Worm (Caenorhabditis elegans) whole organism, L3 larva: ENCODE results near the gene K08E4.7.

ENCODE experiments used
- R02D3.7 ChIP-seq: fragments of 150-350 bp; optimal IDR thresholded peaks from 2 replicates; lab custom pipeline; 2014; ENCODE audit warnings: missing biosample characterization, missing genetic modification characterization
- ZK546.5 ChIP-seq: sonication (generic microtip); optimal IDR thresholded peaks from 2 replicates; lab custom pipeline; 2017; ENCODE audit warnings: missing biosample characterization, missing genetic modification characterization
- aly-2 ChIP-seq: fragments of 150-350 bp; optimal IDR thresholded peaks from 2 replicates; lab custom pipeline; 2014; ENCODE audit warnings: missing biosample characterization, missing genetic modification characterization
- ama-1 ChIP-seq: fragments of 150-350 bp; optimal IDR thresholded peaks from 2 replicates; lab custom pipeline; 2018
- ceh-16 ChIP-seq: sonication (generic microtip); optimal IDR thresholded peaks from 2 replicates; lab custom pipeline; 2017; ENCODE audit warnings: missing biosample characterization, missing genetic modification characterization
- ceh-28 ChIP-seq: fragments of 150-350 bp; optimal IDR thresholded peaks from 2 replicates; lab custom pipeline; 2014; ENCODE audit warnings: missing biosample characterization, missing genetic modification reagents, missing genetic modification characterization
- ceh-82 ChIP-seq: fragments of 150-350 bp; optimal IDR thresholded peaks from 2 replicates; lab custom pipeline; 2014; ENCODE audit warnings: missing biosample characterization, missing genetic modification characterization
- daf-12 ChIP-seq: fragments of 150-350 bp; optimal IDR thresholded peaks from 2 replicates; lab custom pipeline; 2014; ENCODE audit warnings: missing biosample characterization, missing genetic modification reagents, missing genetic modification characterization
- egl-27 ChIP-seq: sonication (generic microtip); optimal IDR thresholded peaks from 4 replicates; lab custom pipeline; 2017; ENCODE audit warnings: missing biosample characterization, missing genetic modification reagents, missing genetic modification characterization
- egl-5 ChIP-seq: fragments of 150-350 bp; optimal IDR thresholded peaks from 2 replicates; lab custom pipeline; 2017; ENCODE audit warnings: missing biosample characterization, missing genetic modification reagents, missing genetic modification characterization, inconsistent platforms
- elt-1 ChIP-seq: fragments of 150-350 bp; optimal IDR thresholded peaks from 2 replicates; lab custom pipeline; 2014; ENCODE audit warnings: missing biosample characterization, missing genetic modification characterization
- elt-2 ChIP-seq: sonication (generic microtip); optimal IDR thresholded peaks from 2 replicates; lab custom pipeline; 2016; ENCODE audit warnings: missing genetic modification reagents, mild to moderate bottlenecking, missing genetic modification characterization, missing compliant biosample characterization
- elt-3 ChIP-seq, 3 experiments: fragments of 150-350 bp in 1 of 3; sonication (generic microtip) in 2 of 3; optimal IDR thresholded peaks; 2 replicates in 2 of 3; 4 replicates in 1 of 3; lab custom pipeline; 2014 to 2017; ENCODE audit warnings: missing biosample characterization in 3 of 3, missing genetic modification characterization in 3 of 3
- eor-1 ChIP-seq, 2 experiments: fragments of 150-350 bp; optimal IDR thresholded peaks; 2 replicates each; lab custom pipeline; 2014 to 2018; ENCODE audit warnings: missing biosample characterization in 2 of 2, missing genetic modification characterization in 2 of 2
- fkh-10 ChIP-seq: sonication (generic microtip); optimal IDR thresholded peaks from 2 replicates; lab custom pipeline; 2017; ENCODE audit warnings: missing biosample characterization, missing genetic modification reagents, missing genetic modification characterization
- fkh-2 ChIP-seq: fragments of 150-350 bp; optimal IDR thresholded peaks from 2 replicates; lab custom pipeline; 2014; ENCODE audit warnings: missing biosample characterization, missing genetic modification reagents, missing genetic modification characterization
- fos-1 ChIP-seq: fragments of 150-350 bp; optimal IDR thresholded peaks from 2 replicates; lab custom pipeline; 2014; ENCODE audit warnings: missing biosample characterization, missing genetic modification characterization
- jun-1 ChIP-seq: fragments of 150-350 bp; optimal IDR thresholded peaks from 2 replicates; lab custom pipeline; 2014; ENCODE audit warnings: missing biosample characterization, missing genetic modification reagents, missing genetic modification characterization
- lin-15B ChIP-seq: fragments of 150-350 bp; optimal IDR thresholded peaks from 2 replicates; lab custom pipeline; 2014; ENCODE audit warnings: missing biosample characterization, missing genetic modification characterization
- lin-39 ChIP-seq: fragments of 150-350 bp; optimal IDR thresholded peaks from 2 replicates; lab custom pipeline; 2018; ENCODE audit warnings: missing biosample characterization, missing genetic modification reagents, missing genetic modification characterization
- lsy-12 ChIP-seq: sonication (generic microtip); optimal IDR thresholded peaks from 2 replicates; lab custom pipeline; 2016; ENCODE audit warnings: mild to moderate bottlenecking, missing genetic modification characterization, missing compliant biosample characterization
- mdl-1 ChIP-seq: fragments of 150-350 bp; optimal IDR thresholded peaks from 2 replicates; lab custom pipeline; 2014; ENCODE audit warnings: missing biosample characterization, missing genetic modification characterization
- mml-1 ChIP-seq: fragments of 150-350 bp; sonication (generic microtip); optimal IDR thresholded peaks from 3 replicates; lab custom pipeline; 2014; ENCODE audit warnings: missing biosample characterization, missing genetic modification characterization
- nfya-1 ChIP-seq: sonication (generic microtip); optimal IDR thresholded peaks from 2 replicates; lab custom pipeline; 2017; ENCODE audit warnings: missing genetic modification characterization, mild to moderate bottlenecking, missing compliant biosample characterization, antibody characterized with exemption, moderate library complexity; ENCODE audit not compliant: insufficient read depth
- nhr-11 ChIP-seq: fragments of 150-350 bp; optimal IDR thresholded peaks from 2 replicates; lab custom pipeline; 2014; ENCODE audit warnings: missing biosample characterization, missing genetic modification characterization
- nhr-12 ChIP-seq: fragments of 150-350 bp; optimal IDR thresholded peaks from 2 replicates; lab custom pipeline; 2014; ENCODE audit warnings: missing biosample characterization, missing genetic modification characterization
- nhr-23 ChIP-seq: fragments of 150-350 bp; optimal IDR thresholded peaks from 2 replicates; lab custom pipeline; 2014; ENCODE audit warnings: missing biosample characterization, missing genetic modification reagents, missing genetic modification characterization
- nhr-237 ChIP-seq: fragments of 150-350 bp; optimal IDR thresholded peaks from 2 replicates; lab custom pipeline; 2014; ENCODE audit warnings: missing biosample characterization, missing genetic modification characterization
- nhr-25 ChIP-seq: sonication (generic microtip); optimal IDR thresholded peaks from 2 replicates; lab custom pipeline; 2017; ENCODE audit warnings: missing biosample characterization, missing genetic modification characterization
- nhr-28 ChIP-seq: fragments of 150-350 bp; optimal IDR thresholded peaks from 2 replicates; lab custom pipeline; 2014; ENCODE audit warnings: missing biosample characterization, missing genetic modification characterization
- nhr-43 ChIP-seq: sonication (generic microtip); optimal IDR thresholded peaks from 2 replicates; lab custom pipeline; 2016; ENCODE audit warnings: mild to moderate bottlenecking, missing genetic modification characterization, missing compliant biosample characterization; ENCODE audit not compliant: poor library complexity, severe bottlenecking
- nhr-67 ChIP-seq: fragments of 150-350 bp; optimal IDR thresholded peaks from 2 replicates; lab custom pipeline; 2014; ENCODE audit warnings: missing biosample characterization, missing genetic modification characterization
- nhr-76 ChIP-seq: fragments of 150-350 bp; sonication (generic microtip); optimal IDR thresholded peaks from 5 replicates; lab custom pipeline; 2014; ENCODE audit warnings: missing biosample characterization, missing genetic modification characterization
- nhr-77 ChIP-seq: fragments of 150-350 bp; optimal IDR thresholded peaks from 2 replicates; lab custom pipeline; 2014; ENCODE audit warnings: missing biosample characterization, missing genetic modification characterization
- pha-4 ChIP-seq: fragments of 150-350 bp; optimal IDR thresholded peaks from 2 replicates; lab custom pipeline; 2014; ENCODE audit warnings: missing biosample characterization, missing genetic modification reagents, missing genetic modification characterization
- pqm-1 ChIP-seq: fragments of 150-350 bp; optimal IDR thresholded peaks from 2 replicates; lab custom pipeline; 2017; ENCODE audit warnings: missing biosample characterization, missing genetic modification characterization, inconsistent platforms
- sea-2 ChIP-seq: fragments of 150-350 bp; sonication (generic microtip); optimal IDR thresholded peaks from 4 replicates; lab custom pipeline; 2014; ENCODE audit warnings: missing biosample characterization, missing genetic modification reagents, missing genetic modification characterization
- skn-1 ChIP-seq: fragments of 150-350 bp; optimal IDR thresholded peaks from 2 replicates; lab custom pipeline; 2014; ENCODE audit warnings: missing biosample characterization, missing genetic modification characterization
- snpc-4 ChIP-seq: fragments of 150-350 bp; optimal IDR thresholded peaks from 2 replicates; lab custom pipeline; 2014; ENCODE audit warnings: missing biosample characterization, missing genetic modification characterization
- tbx-2 ChIP-seq: sonication (generic microtip); optimal IDR thresholded peaks from 2 replicates; lab custom pipeline; 2016; ENCODE audit warnings: mild to moderate bottlenecking, missing genetic modification characterization, missing compliant biosample characterization
- unc-39 ChIP-seq: sonication (generic microtip); optimal IDR thresholded peaks from 4 replicates; lab custom pipeline; 2017; ENCODE audit warnings: missing biosample characterization, missing genetic modification characterization
- unc-62 ChIP-seq: fragments of 150-350 bp; sonication (generic microtip); optimal IDR thresholded peaks from 4 replicates; lab custom pipeline; 2014; ENCODE audit warnings: missing biosample characterization, missing genetic modification reagents, missing genetic modification characterization
- zag-1 ChIP-seq: fragments of 150-350 bp; optimal IDR thresholded peaks from 2 replicates; lab custom pipeline; 2014; ENCODE audit warnings: missing biosample characterization, missing genetic modification characterization
- ztf-11 ChIP-seq: fragments of 150-350 bp; optimal IDR thresholded peaks from 2 replicates; lab custom pipeline; 2014; ENCODE audit warnings: missing biosample characterization, missing genetic modification characterization
- ztf-4 ChIP-seq: fragments of 150-350 bp; optimal IDR thresholded peaks from 2 replicates; lab custom pipeline; 2014; ENCODE audit warnings: missing biosample characterization, missing genetic modification characterization

K08E4.7 gene

DNA sequence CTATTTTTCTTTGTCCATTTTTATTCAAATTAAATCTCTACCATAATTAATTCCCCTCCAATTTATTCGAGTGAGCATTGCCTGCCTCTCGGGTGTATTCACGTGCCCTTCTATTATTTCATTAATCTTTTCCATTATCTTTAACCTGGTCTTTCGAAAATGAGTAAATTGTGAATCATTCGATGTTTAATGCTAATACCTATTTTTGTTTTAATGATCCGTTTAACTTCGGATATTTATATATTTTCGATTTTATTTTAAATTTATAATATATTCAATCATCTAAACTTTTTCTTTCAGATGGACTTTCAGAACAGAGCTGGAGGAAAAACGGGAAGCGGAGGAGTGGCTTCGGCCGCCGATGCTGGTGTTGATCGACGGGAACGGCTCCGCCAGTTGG lies 8.6 kb downstream of the K08E4.7 start, which contains the start of gene repo-1:
TSS of gene repo-1 (plus strand) at position 301 of the 400 bp plus-strand sequence.
- no peak for TF ChIP-seq daf-12 (tag; lab: Kevin White, UChicago)
- no peak for TF ChIP-seq nhr-11
- no peak for TF ChIP-seq nhr-25 (tag; lab: Kevin White, UChicago)
- TF ChIP-seq nhr-76 (tag; lab: Kevin White, UChicago) = no peak
- no peak for TF ChIP-seq ceh-16 (tag; lab: Kevin White, UChicago)
- no peak for TF ChIP-seq ceh-28 (tag; lab: Kevin White, UChicago)
- TF ChIP-seq ceh-82 (tag; lab: Kevin White, UChicago) = no peak
- no peak for TF ChIP-seq zag-1 (tag; lab: Kevin White, UChicago)
- TF ChIP-seq ama-1 (lab: Kevin White, UChicago) = no peak
- no peak for TF ChIP-seq tbx-2 (tag; lab: Kevin White, UChicago)
- TF ChIP-seq nhr-12 = no peak
- no peak for TF ChIP-seq jun-1 (tag; lab: Kevin White, UChicago)

DNA sequence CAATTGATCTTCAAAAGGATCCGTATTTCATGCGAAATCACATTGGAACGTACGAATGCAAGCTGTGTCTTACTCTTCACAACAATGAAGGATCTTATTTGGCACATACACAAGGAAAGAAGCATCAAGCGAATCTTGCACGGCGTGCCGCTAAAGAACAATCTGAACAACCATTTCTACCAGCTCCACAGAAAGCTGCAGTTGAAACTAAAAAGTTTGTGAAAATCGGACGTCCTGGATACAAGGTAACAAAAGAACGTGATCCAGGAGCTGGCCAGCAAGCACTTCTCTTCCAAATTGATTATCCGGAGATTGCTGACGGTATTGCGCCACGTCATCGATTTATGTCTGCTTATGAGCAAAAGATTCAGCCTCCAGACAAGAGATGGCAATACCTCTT lies 9.0 kb downstream of the K08E4.7 start:
- TF ChIP-seq nhr-43 (no peak), ama-1 (lab: Kevin White, UChicago) (peak; percentile 25)

DNA sequence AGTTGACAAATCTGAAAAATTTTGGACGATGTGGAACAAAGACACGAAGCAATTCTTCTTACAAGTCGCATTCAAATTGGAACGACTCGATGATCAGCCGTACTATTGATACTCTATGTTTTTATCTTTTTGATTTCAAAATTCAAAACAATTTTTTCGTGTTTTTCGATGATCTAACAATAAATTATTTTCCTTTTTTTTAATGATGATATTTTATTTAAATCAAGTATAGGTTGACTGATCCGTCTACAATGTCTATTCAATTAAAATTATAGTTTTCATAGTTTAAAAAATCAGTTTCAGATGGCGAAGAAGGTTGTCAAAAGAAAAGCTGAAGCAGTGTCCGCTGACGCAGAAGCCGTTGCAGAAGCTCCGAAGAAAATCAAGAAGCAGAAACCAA lies 9.5 kb downstream of the K08E4.7 start, which contains the start of gene rbm-34:
TSS of gene rbm-34 (plus strand) at position 301 of the 400 bp plus-strand sequence.
- TF ChIP-seq ceh-28 (tag; lab: Kevin White, UChicago) (no peak), elt-3 (tag; optimal IDR thresholded peaks at IDR 0.05; lab: Kevin White, UChicago) (no peak), nhr-237 (tag; lab: Kevin White, UChicago) (no peak), ZK546.5 (tag; lab: Kevin White, UChicago) (no peak)
- TF ChIP-seq, all 47 proteins: peak for 0

DNA sequence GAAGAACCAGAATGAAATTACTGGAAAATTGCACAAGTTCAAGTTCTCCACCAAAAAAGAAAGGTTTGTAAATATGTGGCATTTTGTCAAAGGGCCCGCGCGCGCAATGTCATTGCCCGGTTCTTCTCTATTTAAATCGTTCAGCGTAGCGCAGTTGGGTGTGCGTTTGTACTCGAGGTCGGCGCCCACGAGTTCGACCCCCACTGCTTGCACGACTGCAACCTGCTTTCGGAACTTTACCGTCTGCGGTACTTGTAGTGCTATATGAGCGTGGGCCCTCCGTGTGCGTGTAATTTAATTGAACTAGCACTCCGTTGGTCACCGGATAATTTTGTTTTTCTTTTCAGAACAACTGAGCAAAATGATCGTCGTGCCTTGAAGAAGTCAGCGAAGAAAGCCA lies 10.9 kb downstream of the K08E4.7 start:
- TF ChIP-seq aly-2 (no peak), lsy-12 (tag; lab: Kevin White, UChicago) (peak; percentile 84), eor-1 (tag; optimal IDR thresholded peaks at IDR 0.05; lab: Kevin White, UChicago) (no peak), fkh-2 (tag; lab: Kevin White, UChicago) (no peak), zag-1 (tag; lab: Kevin White, UChicago) (no peak), egl-5 (no peak), elt-1 (tag; lab: Kevin White, UChicago) (no peak), nhr-25 (tag; lab: Kevin White, UChicago) (peak; percentile 79), ceh-16 (tag; lab: Kevin White, UChicago) (no peak), egl-27 (no peak), unc-62 (no peak), ceh-28 (tag; lab: Kevin White, UChicago) (no peak), nhr-67 (tag; lab: Kevin White, UChicago) (no peak), pha-4 (tag; lab: Kevin White, UChicago) (peak; percentile 82), unc-39 (tag; lab: Kevin White, UChicago) (no peak), nhr-77 (tag; lab: Kevin White, UChicago) (peak; percentile 32), lin-15B (peak; percentile 19), sea-2 (no peak), nhr-11 (no peak), fkh-10 (no peak), ZK546.5 (tag; lab: Kevin White, UChicago) (no peak), ceh-82 (tag; lab: Kevin White, UChicago) (no peak), ama-1 (lab: Kevin White, UChicago) (peak; percentile 71), nhr-237 (tag; lab: Kevin White, UChicago) (no peak), mdl-1 (tag; lab: Kevin White, UChicago) (no peak), nhr-28 (tag; lab: Kevin White, UChicago) (no peak), snpc-4 (tag; lab: Kevin White, UChicago) (peak; percentile 46), nfya-1 (tag; lab: Kevin White, UChicago) (peak; percentile 68), jun-1 (tag; lab: Kevin White, UChicago) (no peak), R02D3.7 (tag; lab: Kevin White, UChicago) (peak; percentile 52), pqm-1 (tag; lab: Kevin White, UChicago) (peak; percentile 16), tbx-2 (tag; lab: Kevin White, UChicago) (peak; percentile 63), ztf-4 (tag; lab: Kevin White, UChicago) (peak; percentile 19), nhr-76 (tag; lab: Kevin White, UChicago) (peak; percentile 48), ztf-11 (tag; lab: Kevin White, UChicago) (no peak), mml-1 (tag; lab: Kevin White, UChicago) (no peak), elt-2 (tag; lab: Kevin White, UChicago) (peak; percentile 60), daf-12 (tag; lab: Kevin White, UChicago) (no peak), elt-3 (tag; optimal IDR thresholded peaks at IDR 0.05; lab: Kevin White, UChicago) (peak in 1 of 3 experiments; percentile 59), nhr-12 (no peak), nhr-23 (tag; lab: Kevin White, UChicago) (peak; percentile 63), skn-1 (peak; percentile 15), lin-39 (tag; lab: Kevin White, UChicago) (peak; percentile 86), nhr-43 (peak; percentile 83), fos-1 (tag; lab: Kevin White, UChicago) (no peak)
